Fruit fly (Drosophila melanogaster): ENCODE results near the gene CG3176.

DNA sequence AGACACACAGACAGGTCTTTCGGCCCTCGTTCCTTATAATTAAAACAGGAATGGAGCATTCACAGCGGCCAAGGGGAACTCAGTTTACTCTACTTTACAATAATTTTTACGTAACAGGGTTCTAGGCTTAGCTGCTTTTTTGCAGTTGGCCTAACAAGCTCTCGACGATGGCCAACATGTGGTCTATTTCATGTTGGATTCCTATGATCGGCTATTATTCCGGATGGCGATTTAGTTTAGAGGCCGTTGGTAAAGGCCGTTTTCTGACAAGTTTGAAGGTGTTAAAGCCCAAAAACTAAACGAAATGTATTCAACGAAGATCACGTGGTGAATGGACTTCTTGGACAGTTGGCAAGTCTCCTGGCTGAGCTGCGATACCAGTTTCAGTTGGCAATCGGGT is 35.7 kb upstream of the CG3176 start:
- no peak for TF ChIP-seq fkh (GFP tag; optimal IDR thresholded peaks at IDR 0.05)
- peak; percentile 84 for TF ChIP-seq Eip78C (GFP tag)
- TF ChIP-seq CG3032 (tag; optimal IDR thresholded peaks at IDR 0.05) = peak; percentile 51
- no peak for TF ChIP-seq CG6854 (GFP tag; optimal IDR thresholded peaks at IDR 0.05)
- peak; percentile 30 for TF ChIP-seq Ets96B (tag; optimal IDR thresholded peaks at IDR 0.05)
- no peak for TF ChIP-seq CG1621 (tag; optimal IDR thresholded peaks at IDR 0.05)
- TF ChIP-seq Sox14 (GFP tag; optimal IDR thresholded peaks at IDR 0.05) = peak; percentile 13
- no peak for TF ChIP-seq CG11294 (GFP tag; IDR thresholded peaks at IDR 0.05)
- TF ChIP-seq Ets21C (GFP tag; optimal IDR thresholded peaks at IDR 0.05) = no peak
- TF ChIP-seq Eip93F (GFP tag; optimal IDR thresholded peaks at IDR 0.05) = no peak
- TF ChIP-seq svp (GFP tag) = peak; percentile 80
- no peak for TF ChIP-seq Lpt (GFP tag; optimal IDR thresholded peaks at IDR 0.05)
- TF ChIP-seq esn (GFP tag; optimal IDR thresholded peaks at IDR 0.05) = peak; percentile 47
- TF ChIP-seq CG8319 (GFP tag; optimal IDR thresholded peaks at IDR 0.05) = no peak
